Fruit fly (Drosophila melanogaster) whole organism, wandering third instar larva: ENCODE results near the gene ZnT63C.

Experiments used
- CG32264 ChIP-seq: fragments of 200-800 bp; sonication (Bioruptor generic); optimal IDR thresholded peaks from 2 replicates; lab custom pipeline; 2016; ENCODE audit warnings: missing biosample characterization, missing genetic modification characterization
- CG9705 ChIP-seq: fragments of 200-800 bp; sonication (Bioruptor generic); optimal IDR thresholded peaks from 2 replicates; lab custom pipeline; 2018; ENCODE audit warnings: missing biosample characterization, mild to moderate bottlenecking, missing genetic modification characterization
- CrebA ChIP-seq: fragments of 200-800 bp; sonication (Bioruptor generic); optimal IDR thresholded peaks from 2 replicates; lab custom pipeline; 2016; ENCODE audit warnings: missing biosample characterization, mild to moderate bottlenecking, missing genetic modification characterization, borderline replicate concordance
- Dfd ChIP-seq: fragments of >200 bp; optimal IDR thresholded peaks from 2 replicates; lab custom pipeline; 2017; ENCODE audit warnings: missing biosample characterization, missing genetic modification characterization
- GATAd ChIP-seq: sonication (Bioruptor generic); optimal IDR thresholded peaks from 2 replicates; lab custom pipeline; 2016; ENCODE audit warnings: missing biosample characterization, missing genetic modification characterization
- HLH106 ChIP-seq: fragments of 200-800 bp; optimal IDR thresholded peaks from 3 replicates; lab custom pipeline; 2019; ENCODE audit warnings: missing biosample characterization, mild to moderate bottlenecking, missing genetic modification characterization, moderate library complexity
- Hnf4 ChIP-seq: fragments of 200-800 bp; sonication (Bioruptor generic); optimal IDR thresholded peaks from 2 replicates; lab custom pipeline; 2016; ENCODE audit warnings: missing biosample characterization, mild to moderate bottlenecking, missing genetic modification characterization
- Hr83 ChIP-seq: fragments of 200-300 bp; sonication (Bioruptor generic); optimal IDR thresholded peaks from 2 replicates; lab custom pipeline; 2016; ENCODE audit warnings: missing biosample characterization, mild to moderate bottlenecking, missing genetic modification characterization, moderate library complexity; ENCODE audit not compliant: poor library complexity, severe bottlenecking
- Jra ChIP-seq: sonication (Bioruptor generic); optimal IDR thresholded peaks from 2 replicates; lab custom pipeline; 2016; ENCODE audit warnings: missing biosample characterization, missing genetic modification characterization
- Mio ChIP-seq: sonication (Bioruptor generic); optimal IDR thresholded peaks from 2 replicates; lab custom pipeline; 2016; ENCODE audit warnings: missing biosample characterization, missing genetic modification characterization
- Myc ChIP-seq: fragments of >200 bp; optimal IDR thresholded peaks from 2 replicates; lab custom pipeline; 2017
- N ChIP-seq: fragments of >200 bp; optimal IDR thresholded peaks from 2 replicates; lab custom pipeline; 2018; ENCODE audit warnings: missing biosample characterization, missing external identifiers, missing genetic modification characterization
- OdsH ChIP-seq: fragments of 200-800 bp; sonication (Bioruptor generic); optimal IDR thresholded peaks from 2 replicates; lab custom pipeline; 2016; ENCODE audit warnings: missing biosample characterization, mild to moderate bottlenecking, missing genetic modification characterization
- Rel ChIP-seq, 2 experiments: fragments of 200-800 bp; sonication (Bioruptor generic) in 1 of 2; optimal IDR thresholded peaks; 2 replicates in 1 of 2; 3 replicates in 1 of 2; lab custom pipeline; 2016 to 2019; ENCODE audit warnings: mild to moderate bottlenecking in 2 of 2, missing biosample characterization in 2 of 2, missing genetic modification characterization in 2 of 2, moderate library complexity in 1 of 2
- Sp1 ChIP-seq: fragments of 200-800 bp; sonication (Bioruptor generic); optimal IDR thresholded peaks from 3 replicates; lab custom pipeline; 2019; ENCODE audit warnings: missing biosample characterization, mild to moderate bottlenecking, missing genetic modification characterization, moderate library complexity
- Vsx2 ChIP-seq: fragments of 200-300, 225-300 bp; sonication (Bioruptor generic); optimal IDR thresholded peaks from 2 replicates; lab custom pipeline; 2018; ENCODE audit warnings: missing biosample characterization, missing genetic modification characterization; ENCODE audit not compliant: partially characterized antibody
- brk ChIP-seq: fragments of 200-800 bp; sonication (Bioruptor generic); optimal IDR thresholded peaks from 2 replicates; lab custom pipeline; 2016; ENCODE audit warnings: missing biosample characterization, mild to moderate bottlenecking, missing genetic modification characterization
- dl ChIP-seq, 2 experiments: fragments of 175-275, 200-275 bp in 1 of 2; fragments of 200-275 bp in 1 of 2; sonication (Bioruptor generic); optimal IDR thresholded peaks; lab custom pipeline; 2018; ENCODE audit warnings: mild to moderate bottlenecking in 2 of 2, missing biosample characterization in 2 of 2, missing genetic modification characterization in 2 of 2, moderate library complexity in 2 of 2; ENCODE audit not compliant: partially characterized antibody in 2 of 2, insufficient read depth in 1 of 2
- dmrt93B ChIP-seq: fragments of 200-800 bp; sonication (Bioruptor generic); optimal IDR thresholded peaks from 2 replicates; lab custom pipeline; 2018; ENCODE audit warnings: missing biosample characterization, mild to moderate bottlenecking, missing genetic modification characterization
- dsf ChIP-seq: sonication (Bioruptor generic); optimal IDR thresholded peaks from 2 replicates; lab custom pipeline; 2016; ENCODE audit warnings: missing biosample characterization, missing genetic modification characterization, borderline replicate concordance
- ey ChIP-seq: fragments of 200-800 bp; sonication (Bioruptor generic); optimal IDR thresholded peaks from 2 replicates; lab custom pipeline; 2016; ENCODE audit warnings: missing biosample characterization, missing genetic modification characterization
- foxo ChIP-seq, 2 experiments: fragments of 200-800 bp; sonication (Bioruptor generic); optimal IDR thresholded peaks; 2 replicates in 1 of 2; 3 replicates in 1 of 2; lab custom pipeline; 2016 to 2017; ENCODE audit warnings: missing biosample characterization in 2 of 2, missing genetic modification characterization in 2 of 2
- fru ChIP-seq: fragments of 200-800 bp; sonication (Bioruptor generic); optimal IDR thresholded peaks from 3 replicates; lab custom pipeline; 2016; ENCODE audit warnings: missing biosample characterization, mild to moderate bottlenecking, missing genetic modification characterization
- h ChIP-seq: fragments of 200-800 bp; sonication (Bioruptor generic); optimal IDR thresholded peaks from 3 replicates; lab custom pipeline; 2016; ENCODE audit warnings: missing biosample characterization, mild to moderate bottlenecking, missing genetic modification characterization
- jim ChIP-seq: fragments of 175-275, 200-325 bp; sonication (Bioruptor generic); optimal IDR thresholded peaks from 2 replicates; lab custom pipeline; 2016; ENCODE audit warnings: missing biosample characterization, mild to moderate bottlenecking, missing genetic modification characterization
- psq ChIP-seq: fragments of 200-800 bp; sonication (Bioruptor generic); optimal IDR thresholded peaks from 3 replicates; lab custom pipeline; 2017; ENCODE audit warnings: missing biosample characterization, mild to moderate bottlenecking, missing genetic modification characterization, moderate library complexity
- rgr ChIP-seq: fragments of 200-800 bp; sonication (Bioruptor generic); optimal IDR thresholded peaks from 3 replicates; lab custom pipeline; 2016; ENCODE audit warnings: missing biosample characterization, mild to moderate bottlenecking, missing genetic modification characterization
- sage ChIP-seq: fragments of 200-800 bp; sonication (Bioruptor generic); optimal IDR thresholded peaks from 2 replicates; lab custom pipeline; 2016; ENCODE audit warnings: missing biosample characterization, mild to moderate bottlenecking, missing genetic modification characterization
- sv ChIP-seq: fragments of 200-800 bp; sonication (Bioruptor generic); optimal IDR thresholded peaks from 3 replicates; lab custom pipeline; 2016; ENCODE audit warnings: missing biosample characterization, missing genetic modification characterization
- tai ChIP-seq: sonication (Bioruptor generic); optimal IDR thresholded peaks from 2 replicates; lab custom pipeline; 2016; ENCODE audit warnings: missing biosample characterization, missing genetic modification characterization
- usp ChIP-seq: fragments of >200 bp; optimal IDR thresholded peaks from 2 replicates; lab custom pipeline; 2017; ENCODE audit warnings: missing biosample characterization, missing genetic modification characterization
- woc ChIP-seq: sonication (Bioruptor generic); optimal IDR thresholded peaks from 2 replicates; lab custom pipeline; 2016; ENCODE audit warnings: missing biosample characterization, mild to moderate bottlenecking, missing genetic modification characterization

ZnT63C gene

DNA sequence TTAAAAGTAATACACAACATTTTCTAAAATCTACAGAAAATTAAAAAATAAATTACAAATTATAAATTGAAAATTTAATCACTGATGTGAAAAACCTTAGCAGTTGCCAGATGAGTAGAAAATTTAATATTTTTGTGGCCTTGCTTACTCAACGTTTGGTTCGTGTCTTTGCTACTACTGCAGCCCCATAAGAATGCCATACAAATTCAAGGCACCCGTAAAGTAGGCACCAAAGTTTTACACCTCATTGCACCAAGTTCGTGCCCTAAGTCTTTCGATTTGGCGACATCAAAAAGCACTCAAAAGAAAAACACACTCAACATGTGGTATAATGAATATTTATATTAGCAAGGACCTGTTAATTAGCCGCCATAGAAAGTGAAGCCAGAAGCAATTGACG is 26.6 kb upstream of the ZnT63C start:
- TF ChIP-seq CG32264 = no peak
- TF ChIP-seq h = no peak
- TF ChIP-seq Myc (lab: Kevin White, UChicago) = peak; percentile 45
- no peak for TF ChIP-seq CG9705 (GFP tag; lab: Kevin White, UChicago)
- no peak for TF ChIP-seq usp (GFP tag; lab: Kevin White, UChicago)
- TF ChIP-seq Sp1 (GFP tag; lab: Kevin White, UChicago) = no peak
- TF ChIP-seq ey (GFP tag; lab: Kevin White, UChicago) = no peak
- TF ChIP-seq Vsx2 (GFP tag; lab: Kevin White, UChicago) = peak; percentile 73
- TF ChIP-seq fru (GFP tag; lab: Kevin White, UChicago) = no peak
- peak; percentile 29 for TF ChIP-seq N (GFP tag; lab: Kevin White, UChicago)
- TF ChIP-seq Jra = no peak
- TF ChIP-seq CrebA = no peak
- TF ChIP-seq GATAd (GFP tag; lab: Kevin White, UChicago) = no peak

DNA sequence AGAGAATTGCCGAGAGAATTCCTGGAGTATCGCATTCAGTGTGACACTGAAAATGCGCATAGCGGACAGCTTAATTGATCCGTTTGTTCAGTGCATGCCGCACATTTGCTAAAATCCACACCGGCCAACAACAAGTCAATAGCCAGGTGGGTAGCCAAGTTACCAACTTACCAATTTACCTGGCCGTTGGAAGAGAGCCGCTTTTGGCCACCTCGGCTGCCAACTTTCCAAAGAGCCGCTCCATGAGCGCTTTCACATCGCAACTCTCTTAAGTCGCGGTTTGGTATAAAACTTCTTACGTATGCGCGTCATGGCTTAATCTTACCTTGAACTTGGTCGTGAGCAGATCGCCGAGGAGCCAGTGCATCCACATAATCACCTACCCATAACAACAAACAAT is 23.6 kb upstream of the ZnT63C start, which contains the start of gene CG12017:
Gene CG12017, plus strand, starts transcription at position 310 of the 400 bp plus-strand sequence.
- TF ChIP-seq sv (GFP tag; lab: Kevin White, UChicago) (no peak), Sp1 (GFP tag; lab: Kevin White, UChicago) (no peak), psq (no peak), Hnf4 (GFP tag; lab: Kevin White, UChicago) (no peak), sage (GFP tag; lab: Kevin White, UChicago) (no peak)

DNA sequence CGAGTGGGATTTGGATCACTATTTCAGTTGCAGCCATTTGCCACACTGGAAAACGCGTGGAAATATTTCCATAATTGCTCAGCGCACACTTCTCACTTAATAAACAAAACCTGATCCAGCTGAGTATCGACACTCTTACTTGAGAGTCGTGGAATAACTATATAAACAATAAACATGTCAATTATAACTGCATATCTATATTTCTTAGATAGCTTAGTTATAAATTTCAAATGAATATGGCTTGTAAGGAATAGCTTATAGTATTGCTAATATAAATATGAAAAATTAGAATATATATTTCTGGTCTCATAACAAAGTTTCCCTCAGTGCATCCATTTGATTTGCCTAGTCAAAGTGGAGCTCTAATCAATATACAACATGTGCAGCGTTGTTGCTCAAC is 20.2 kb upstream of the ZnT63C start:
- no peak for TF ChIP-seq Rel (GFP tag; optimal IDR thresholded peaks at IDR 0.05; lab: Kevin White, UChicago)
- TF ChIP-seq Rel (tag; optimal IDR thresholded peaks at IDR 0.05; lab: Kevin White, UChicago) = no peak
- no peak for TF ChIP-seq foxo (GFP tag; optimal IDR thresholded peaks at IDR 0.05; lab: Kevin White, UChicago)
- no peak for TF ChIP-seq Sp1 (GFP tag; lab: Kevin White, UChicago)
- no peak for TF ChIP-seq rgr (GFP tag; lab: Kevin White, UChicago)
- no peak for TF ChIP-seq OdsH (GFP tag; lab: Kevin White, UChicago)

DNA sequence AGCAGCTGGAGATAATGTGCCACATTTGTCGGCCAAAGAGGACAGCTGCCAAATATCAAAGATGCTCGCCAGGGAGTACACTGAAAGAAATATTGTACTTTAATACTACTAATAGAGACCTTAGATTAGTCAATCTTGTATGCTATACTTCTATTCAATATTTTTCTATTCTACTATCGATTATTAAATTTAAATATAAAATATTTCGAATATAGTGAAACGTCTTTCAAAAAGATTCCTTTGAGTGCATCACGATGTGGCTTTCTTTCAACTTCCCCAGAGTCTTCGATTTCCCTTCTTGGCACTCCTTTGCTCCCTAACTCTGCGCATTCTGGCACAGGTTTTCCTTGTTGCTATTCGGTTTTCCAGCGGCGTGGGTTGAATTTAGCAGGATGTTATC is 18.6 kb upstream of the ZnT63C start:
- TF ChIP-seq CG32264 = no peak
- no peak for TF ChIP-seq jim
- TF ChIP-seq dsf (GFP tag; lab: Kevin White, UChicago) = no peak
- no peak for TF ChIP-seq usp (GFP tag; lab: Kevin White, UChicago)
- TF ChIP-seq Hr83 (GFP tag; lab: Kevin White, UChicago) = no peak
- no peak for TF ChIP-seq Myc (lab: Kevin White, UChicago)

DNA sequence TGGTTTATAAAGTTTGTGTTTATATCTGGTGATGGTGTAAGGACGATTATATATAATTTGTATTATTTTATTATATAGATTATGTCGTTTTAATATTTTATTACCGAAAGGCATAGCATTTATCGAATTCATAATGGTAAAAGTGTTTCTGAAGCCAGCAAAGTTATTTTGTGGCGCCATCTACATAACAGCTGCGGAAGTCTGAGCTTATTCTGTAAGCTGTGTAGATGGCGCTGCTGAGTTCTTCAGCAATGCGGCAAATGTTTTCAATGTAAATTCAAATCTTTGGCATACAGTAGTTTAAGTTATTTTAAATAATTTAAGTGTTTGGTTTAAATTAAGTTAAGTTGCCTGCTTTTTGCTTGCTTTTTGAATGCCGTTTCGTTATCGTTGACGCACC is 15.1 kb upstream of the ZnT63C start:
- peak; percentile 8 for TF ChIP-seq Myc (lab: Kevin White, UChicago)
- TF ChIP-seq HLH106 (tag; lab: Kevin White, UChicago) = peak; percentile 9
- peak in 1 of 2 experiments; percentile 4 for TF ChIP-seq foxo (GFP tag; optimal IDR thresholded peaks at IDR 0.05; lab: Kevin White, UChicago)
- no peak for TF ChIP-seq h

DNA sequence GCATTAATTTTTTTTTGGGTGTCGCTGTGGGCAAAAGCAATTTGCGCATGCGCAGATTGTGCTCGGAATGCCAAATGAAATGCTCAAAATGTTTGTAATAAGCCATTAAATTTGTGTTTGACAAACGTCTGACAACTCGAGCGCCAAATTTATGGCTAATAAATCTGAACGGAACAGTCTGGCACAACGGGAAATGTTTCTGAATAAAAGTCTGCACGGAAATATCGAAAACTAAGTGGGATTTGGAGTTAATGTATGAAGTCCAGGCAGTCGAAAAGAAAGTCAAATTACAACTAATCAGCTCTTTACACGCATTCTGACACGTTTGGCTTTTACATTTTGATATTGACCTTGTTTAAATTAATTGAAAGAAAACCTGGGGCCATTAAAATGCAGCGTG is 12.3 kb upstream of the ZnT63C start, which contains the start of gene CG12009:
Gene CG12009, plus strand, starts transcription at position 301 of the 400 bp plus-strand sequence.
- no peak for TF ChIP-seq Jra
- no peak for TF ChIP-seq Hr83 (GFP tag; lab: Kevin White, UChicago)
- TF ChIP-seq CrebA = no peak
- TF ChIP-seq Mio = no peak
- TF ChIP-seq foxo (GFP tag; optimal IDR thresholded peaks at IDR 0.05; lab: Kevin White, UChicago) = no peak
- TF ChIP-seq brk (GFP tag; lab: Kevin White, UChicago) = no peak
- no peak for TF ChIP-seq Myc (lab: Kevin White, UChicago)
- no peak for TF ChIP-seq dsf (GFP tag; lab: Kevin White, UChicago)
- no peak for TF ChIP-seq tai
- no peak for TF ChIP-seq Dfd (GFP tag; lab: Kevin White, UChicago)
- no peak for TF ChIP-seq dl (GFP tag; optimal IDR thresholded peaks at IDR 0.05; lab: Kevin White, UChicago; ENCODE audit: insufficient read depth in 1 of 2, partially characterized antibody in 2 of 2)
- no peak for TF ChIP-seq sage (GFP tag; lab: Kevin White, UChicago)
- no peak for TF ChIP-seq GATAd (GFP tag; lab: Kevin White, UChicago)
- no peak for TF ChIP-seq usp (GFP tag; lab: Kevin White, UChicago)
- TF ChIP-seq dmrt93B (GFP tag; lab: Kevin White, UChicago) = no peak
- TF ChIP-seq woc (GFP tag; lab: Kevin White, UChicago) = no peak
